Fruit fly (Drosophila melanogaster) whole organism, embryonic: ENCODE data around the gene CG15543.
A peak's percentile ranks its signal among the peaks of the same experiment; 100 is the strongest.

Experiments
- B-H2 ChIP-seq: fragments of 200-800 bp; sonication (Bioruptor generic); optimal IDR thresholded peaks from 2 replicates; lab custom pipeline; 2018; ENCODE audit warnings: missing biosample characterization, mild to moderate bottlenecking, missing genetic modification characterization
- CG10267 ChIP-seq: fragments of 200-800 bp; sonication (Bioruptor generic); optimal IDR thresholded peaks from 2 replicates; lab custom pipeline; 2018; ENCODE audit warnings: missing biosample characterization, mild to moderate bottlenecking, missing genetic modification characterization, moderate library complexity
- CG11456 ChIP-seq: fragments of 200-800 bp; sonication (Bioruptor generic); IDR thresholded peaks from 3 replicates; pipeline ENCODE4 v1.3.6; 2022; ENCODE audit warnings: missing biosample characterization, missing genetic modification characterization
- CG12104 ChIP-seq: fragments of 200-800 bp; sonication (Bioruptor generic); optimal IDR thresholded peaks from 3 replicates; lab custom pipeline; 2016; ENCODE audit warnings: missing biosample characterization, missing genetic modification characterization
- CG12155 ChIP-seq: fragments of 200-800 bp; sonication (Bioruptor generic); optimal IDR thresholded peaks from 3 replicates; lab custom pipeline; 2016; ENCODE audit warnings: missing biosample characterization, missing genetic modification characterization
- CG14710 ChIP-seq: fragments of 200-800 bp; sonication (Bioruptor generic); optimal IDR thresholded peaks from 3 replicates; lab custom pipeline; 2019; ENCODE audit warnings: missing biosample characterization, mild to moderate bottlenecking, missing genetic modification characterization, moderate library complexity
- CG1603 ChIP-seq: fragments of 200-800 bp; sonication (Bioruptor generic); optimal IDR thresholded peaks from 2 replicates; lab custom pipeline; 2019; ENCODE audit warnings: missing biosample characterization, mild to moderate bottlenecking, missing genetic modification characterization, moderate library complexity
- CG2120 ChIP-seq: fragments of 200-800 bp; sonication (Bioruptor generic); optimal IDR thresholded peaks from 3 replicates; lab custom pipeline; 2016; ENCODE audit warnings: missing biosample characterization, missing genetic modification characterization
- CG2875 ChIP-seq: fragments of 200-800 bp; sonication (Bioruptor generic); optimal IDR thresholded peaks from 2 replicates; lab custom pipeline; 2017; ENCODE audit warnings: missing biosample characterization, mild to moderate bottlenecking, missing genetic modification characterization, missing genetic modification reagents
- CG30431 ChIP-seq: fragments of 200-800 bp; sonication (Bioruptor generic); optimal IDR thresholded peaks from 2 replicates; lab custom pipeline; 2017; ENCODE audit warnings: missing biosample characterization, missing genetic modification characterization
- CG4328 ChIP-seq: fragments of 200-800 bp; sonication (Bioruptor generic); optimal IDR thresholded peaks from 3 replicates; lab custom pipeline; 2017; ENCODE audit warnings: missing biosample characterization, missing genetic modification reagents, missing genetic modification characterization
- CG5953 ChIP-seq: fragments of 200-800 bp; sonication (Bioruptor generic); IDR thresholded peaks from 2 replicates; pipeline ENCODE4 v1.3.6; 2022; ENCODE audit warnings: missing biosample characterization, missing genetic modification characterization
- Camta ChIP-seq: fragments of 200-800 bp; sonication (Bioruptor generic); optimal IDR thresholded peaks from 2 replicates; lab custom pipeline; 2016; ENCODE audit warnings: missing biosample characterization, missing genetic modification characterization
- Chrac-16 ChIP-seq: fragments of 200-800 bp; sonication (Bioruptor generic); optimal IDR thresholded peaks from 3 replicates; lab custom pipeline; 2016; ENCODE audit warnings: missing biosample characterization, missing genetic modification characterization
- CrebB ChIP-seq: fragments of 200-800 bp; sonication (Bioruptor generic); optimal IDR thresholded peaks from 3 replicates; lab custom pipeline; 2018; ENCODE audit warnings: missing biosample characterization, mild to moderate bottlenecking, missing genetic modification characterization
- D19B ChIP-seq: fragments of 200-800 bp; sonication (Bioruptor generic); optimal IDR thresholded peaks from 2 replicates; lab custom pipeline; 2017; ENCODE audit warnings: missing biosample characterization, mild to moderate bottlenecking, missing genetic modification characterization
- Dad ChIP-seq: fragments of 200-800 bp; sonication (Bioruptor generic); optimal IDR thresholded peaks from 3 replicates; lab custom pipeline; 2016; ENCODE audit warnings: missing biosample characterization, missing genetic modification characterization
- Dp ChIP-seq: fragments of 200-800 bp; sonication (Bioruptor generic); optimal IDR thresholded peaks from 2 replicates; lab custom pipeline; 2018; ENCODE audit warnings: missing biosample characterization, mild to moderate bottlenecking, missing genetic modification characterization, moderate library complexity
- Hr51 ChIP-seq, 2 experiments: fragments of 200-800 bp; sonication (Bioruptor generic); optimal IDR thresholded peaks; 2 replicates in 1 of 2; 3 replicates in 1 of 2; lab custom pipeline; 2016 to 2018; ENCODE audit warnings: missing biosample characterization in 2 of 2, missing genetic modification characterization in 2 of 2, mild to moderate bottlenecking in 1 of 2, moderate library complexity in 1 of 2
- NC2β ChIP-seq: fragments of 200-800 bp; sonication (Bioruptor generic); optimal IDR thresholded peaks from 2 replicates; lab custom pipeline; 2016; ENCODE audit warnings: missing biosample characterization, missing genetic modification characterization
- Nf-YA ChIP-seq: fragments of 200-800 bp; sonication (Bioruptor generic); IDR thresholded peaks from 2 replicates; pipeline ENCODE4 v1.3.6; 2022; ENCODE audit warnings: missing biosample characterization, missing genetic modification characterization
- Ravus ChIP-seq: fragments of 200-800 bp; sonication (Bioruptor generic); IDR thresholded peaks from 2 replicates; pipeline ENCODE4 v1.3.6; 2022; ENCODE audit warnings: missing biosample characterization, missing genetic modification characterization
- Sin3A ChIP-seq: fragments of >200 bp; optimal IDR thresholded peaks from 2 replicates; lab custom pipeline; 2018
- Sox100B ChIP-seq: fragments of 200-800 bp; sonication (Bioruptor generic); optimal IDR thresholded peaks from 3 replicates; lab custom pipeline; 2018; ENCODE audit warnings: missing biosample characterization, mild to moderate bottlenecking, missing genetic modification characterization
- Xrp1 ChIP-seq: fragments of 200-800 bp; sonication (Bioruptor generic); IDR thresholded peaks from 2 replicates; pipeline ENCODE4 v1.3.6; 2022; ENCODE audit warnings: missing biosample characterization, missing genetic modification characterization
- ara ChIP-seq: fragments of 200-800 bp; sonication (Bioruptor generic); IDR thresholded peaks from 2 replicates; pipeline ENCODE4 v1.3.6; 2022; ENCODE audit warnings: missing biosample characterization, missing genetic modification characterization
- bsh ChIP-seq, 2 experiments: fragments of 200-800 bp; sonication (Bioruptor generic); optimal IDR thresholded peaks; 2 replicates each; lab custom pipeline; 2017 to 2018; ENCODE audit warnings: mild to moderate bottlenecking in 2 of 2, missing biosample characterization in 2 of 2, missing genetic modification characterization in 2 of 2, moderate library complexity in 1 of 2
- cas ChIP-seq: fragments of 200-800 bp; sonication (Bioruptor generic); IDR thresholded peaks from 2 replicates; pipeline ENCODE4 v1.3.6; 2022; ENCODE audit warnings: missing biosample characterization, missing genetic modification characterization
- croc ChIP-seq: fragments of 200-800 bp; sonication (Bioruptor generic); conservative IDR thresholded peaks from 3 replicates; pipeline ENCODE4 v1.3.6; 2022; ENCODE audit warnings: missing biosample characterization, missing genetic modification characterization
- crp ChIP-seq, 2 experiments: fragments of 200-800 bp; sonication (Bioruptor generic); optimal IDR thresholded peaks; 2 replicates in 1 of 2; 3 replicates in 1 of 2; lab custom pipeline; 2017; ENCODE audit warnings: missing biosample characterization in 2 of 2, missing genetic modification characterization in 2 of 2, mild to moderate bottlenecking in 1 of 2, moderate library complexity in 1 of 2
- dmrt11E ChIP-seq: fragments of 200-800 bp; sonication (Bioruptor generic); optimal IDR thresholded peaks from 3 replicates; lab custom pipeline; 2018; ENCODE audit warnings: missing biosample characterization, mild to moderate bottlenecking, missing genetic modification characterization, moderate library complexity
- ems ChIP-seq: fragments of 200-800 bp; sonication (Bioruptor generic); optimal IDR thresholded peaks from 3 replicates; lab custom pipeline; 2016; ENCODE audit warnings: missing biosample characterization, missing genetic modification characterization
- eve ChIP-seq, 2 experiments: fragments of >200 bp; optimal IDR thresholded peaks; 2 replicates each; lab custom pipeline; 2017; ENCODE audit warnings: missing biosample characterization in 2 of 2, missing genetic modification characterization in 2 of 2
- gsb-n ChIP-seq: fragments of 200-800 bp; sonication (Bioruptor generic); optimal IDR thresholded peaks from 3 replicates; lab custom pipeline; 2018; ENCODE audit warnings: missing biosample characterization, mild to moderate bottlenecking, missing genetic modification characterization
- jigr1 ChIP-seq: fragments of 200-800 bp; sonication (Bioruptor generic); IDR thresholded peaks from 3 replicates; pipeline ENCODE4 v1.3.6; 2022; ENCODE audit warnings: missing biosample characterization, missing genetic modification characterization
- kah ChIP-seq: fragments of 200-800 bp; sonication (Bioruptor generic); optimal IDR thresholded peaks from 2 replicates; lab custom pipeline; 2018; ENCODE audit warnings: missing biosample characterization, mild to moderate bottlenecking, missing genetic modification characterization
- oc ChIP-seq: fragments of 200-800 bp; sonication (Bioruptor generic); optimal IDR thresholded peaks from 2 replicates; lab custom pipeline; 2018; ENCODE audit warnings: missing biosample characterization, mild to moderate bottlenecking, missing genetic modification characterization, moderate library complexity
- odd ChIP-seq: fragments of 200-800 bp; sonication (Bioruptor generic); optimal IDR thresholded peaks from 2 replicates; lab custom pipeline; 2017; ENCODE audit warnings: missing biosample characterization, mild to moderate bottlenecking, missing genetic modification characterization
- pita ChIP-seq: fragments of 200-800 bp; sonication (Bioruptor generic); optimal IDR thresholded peaks from 2 replicates; lab custom pipeline; 2017; ENCODE audit warnings: missing biosample characterization, mild to moderate bottlenecking, missing genetic modification characterization
- pzg ChIP-seq: fragments of 200-800 bp; sonication (Bioruptor generic); optimal IDR thresholded peaks from 3 replicates; lab custom pipeline; 2018; ENCODE audit warnings: missing biosample characterization, mild to moderate bottlenecking, missing genetic modification characterization, moderate library complexity
- rib ChIP-seq: fragments of 200-800 bp; sonication (Bioruptor generic); IDR thresholded peaks from 2 replicates; pipeline ENCODE4 v1.3.6; 2022; ENCODE audit warnings: missing biosample characterization, missing genetic modification characterization
- sens ChIP-seq: fragments of 200-800 bp; sonication (Bioruptor generic); peaks from one replicate; lab custom pipeline; 2016; ENCODE audit warnings: missing biosample characterization, missing genetic modification characterization
- slbo ChIP-seq: fragments of 200-800 bp; sonication (Bioruptor generic); IDR thresholded peaks from 2 replicates; pipeline ENCODE4 v1.3.6; 2022; ENCODE audit warnings: missing biosample characterization, missing genetic modification characterization
- sug ChIP-seq: fragments of 200-800 bp; optimal IDR thresholded peaks from 2 replicates; lab custom pipeline; 2019; ENCODE audit warnings: missing biosample characterization, mild to moderate bottlenecking, missing genetic modification characterization, moderate library complexity
- trh ChIP-seq: fragments of 200-800 bp; sonication (Bioruptor generic); optimal IDR thresholded peaks from 2 replicates; lab custom pipeline; 2016; ENCODE audit warnings: missing biosample characterization, missing genetic modification characterization
- ttk ChIP-seq: fragments of 200-800 bp; sonication (Bioruptor generic); IDR thresholded peaks from 2 replicates; pipeline ENCODE4 v2.1.2; 2022; ENCODE audit warnings: missing biosample characterization, missing genetic modification characterization
- unc-4 ChIP-seq: fragments of 200-800 bp; sonication (Bioruptor generic); IDR thresholded peaks from 2 replicates; pipeline ENCODE4 v1.3.6; 2022; ENCODE audit warnings: missing biosample characterization, missing genetic modification characterization; ENCODE audit not compliant: partially characterized antibody
- unpg ChIP-seq: fragments of 200-800 bp; sonication (Bioruptor generic); optimal IDR thresholded peaks from 3 replicates; lab custom pipeline; 2018; ENCODE audit warnings: missing biosample characterization, mild to moderate bottlenecking, missing genetic modification characterization, moderate library complexity
- zf30C ChIP-seq: fragments of 200-800 bp; sonication (Bioruptor generic); optimal IDR thresholded peaks from 3 replicates; lab custom pipeline; 2018; ENCODE audit warnings: missing biosample characterization, mild to moderate bottlenecking, missing genetic modification characterization

Gene CG15543

dm6 chr3R:30742580-30742979, at the start of gene CG15543:
CG15543 (plus strand) TSS chr3R:30742880.
- no peak for TF ChIP-seq Dad (GFP tag; lab: Kevin White, UChicago)
- TF ChIP-seq slbo (GFP tag; lab: Robert Waterston, UW), result no peak
- TF ChIP-seq kah (GFP tag; lab: Kevin White, UChicago), result no peak
- no peak for TF ChIP-seq jigr1
- no peak for TF ChIP-seq B-H2
- TF ChIP-seq cas (GFP tag; lab: Robert Waterston, UW), result no peak
- TF ChIP-seq Dp, result no peak
- no peak for TF ChIP-seq odd (GFP tag; lab: Kevin White, UChicago)
- no peak for TF ChIP-seq sug (tag; lab: Kevin White, UChicago)
- no peak for TF ChIP-seq CG2875 (GFP tag; lab: Kevin White, UChicago)
- TF ChIP-seq crp (GFP tag; optimal IDR thresholded peaks at IDR 0.05; lab: Kevin White, UChicago), result no peak
- TF ChIP-seq NC2β, result no peak
- TF ChIP-seq ems, result no peak

dm6 chr3R:30695398-30695797, 47.3 kb upstream of the CG15543 start, which contains the start of gene CG12069:
CG12069 (minus strand) TSS chr3R:30695498.
- TF ChIP-seq Ravus (GFP tag; lab: Robert Waterston, UW) (no peak), trh (GFP tag; lab: Kevin White, UChicago) (no peak), B-H2 (no peak), ttk (no peak), crp (GFP tag; optimal IDR thresholded peaks at IDR 0.05; lab: Kevin White, UChicago) (no peak), CG2120 (no peak), eve (GFP tag; optimal IDR thresholded peaks at IDR 0.05; lab: Kevin White, UChicago) (no peak), pita (GFP tag; lab: Kevin White, UChicago) (no peak), sens (no peak), unc-4 (GFP tag; lab: Robert Waterston, UW) (no peak), bsh (GFP tag; optimal IDR thresholded peaks at IDR 0.05; lab: Kevin White, UChicago) (no peak), Camta (GFP tag; lab: Kevin White, UChicago) (no peak), Sox100B (no peak), D19B (no peak), Sin3A (lab: Kevin White, UChicago) (no peak), CG5953 (no peak)

dm6 chr3R:30697038-30697437, 45.6 kb upstream of the CG15543 start, which contains the start of gene Pka-C2:
Pka-C2 (minus strand) TSS chr3R:30697138.
- TF ChIP-seq CG10267 (tag; lab: Kevin White, UChicago) (no peak), CrebB (tag; lab: Kevin White, UChicago) (no peak), CG12155 (GFP tag; lab: Kevin White, UChicago) (no peak), Ravus (GFP tag; lab: Robert Waterston, UW) (no peak), CG4328 (GFP tag; lab: Kevin White, UChicago) (no peak), croc (GFP tag; lab: Robert Waterston, UW) (no peak), CG12104 (GFP tag; lab: Kevin White, UChicago) (no peak), Nf-YA (no peak), CG30431 (GFP tag; lab: Kevin White, UChicago) (no peak), CG11456 (GFP tag; lab: Robert Waterston, UW) (no peak), rib (GFP tag; lab: Robert Waterston, UW) (no peak)

- peak; percentile 9 for TF ChIP-seq CG14710
- TF ChIP-seq dmrt11E (tag; lab: Kevin White, UChicago), result peak; percentile 38
- TF ChIP-seq CG1603, result peak; percentile 48
- TF ChIP-seq oc (tag; lab: Kevin White, UChicago), result peak; percentile 63
- TF ChIP-seq Xrp1, result 0 out of 2 replicates have a peak, but pooled peaks have one; percentile 36
- no peak for TF ChIP-seq ara (GFP tag; lab: Robert Waterston, UW)
- TF ChIP-seq sens, result peak; percentile 41
- TF ChIP-seq pzg, result no peak
- peak in 1 of 2 experiments; percentile 17 for TF ChIP-seq Hr51 (GFP tag; optimal IDR thresholded peaks at IDR 0.05; lab: Kevin White, UChicago)
- peak; percentile 10 for TF ChIP-seq gsb-n (tag; lab: Kevin White, UChicago)
- TF ChIP-seq unpg, result peak; percentile 26
- TF ChIP-seq Chrac-16, result peak; percentile 3
- TF ChIP-seq zf30C (GFP tag; lab: Kevin White, UChicago), result peak; percentile 82
Observed at dm6 chr3R:30699165-30699564, 43.5 kb upstream of the CG15543 start.
